Fruit fly (Drosophila melanogaster): ENCODE results near the gene POLDIP2.

DNA sequence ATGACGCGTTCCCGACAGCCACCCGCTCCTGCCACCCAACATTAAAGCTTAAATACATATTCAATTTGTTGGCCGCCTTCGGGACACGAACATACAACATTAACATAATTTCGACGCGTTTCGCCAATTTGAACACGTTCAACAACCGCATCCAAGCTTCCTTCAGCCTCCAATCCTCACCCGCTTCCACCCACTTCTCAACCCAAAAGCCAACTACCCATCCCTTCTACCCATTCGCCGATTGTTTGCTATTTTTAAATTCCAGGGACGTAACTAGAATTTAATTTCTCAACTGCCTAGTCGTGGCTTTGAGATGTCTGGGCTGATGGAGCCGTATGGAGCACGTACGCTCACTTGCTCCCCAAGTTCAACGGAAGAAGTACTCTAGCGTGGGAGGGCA lies 37.8 kb upstream of the POLDIP2 start:
- TF ChIP-seq Myc (optimal IDR thresholded peaks at IDR 0.05) (no peak), insv (optimal IDR thresholded peaks at IDR 0.05) (no peak), psq (optimal IDR thresholded peaks at IDR 0.05) (no peak)

Measured in Kc167 (cell line).